Fruit fly (Drosophila melanogaster): ENCODE data around the gene kirre.

Gene kirre

dm6 chrX:2947545-2948072 lies 207.4 kb downstream of the kirre start, which contains the start of gene CG3603:
Gene CG3603 (plus strand): TSS chrX:2948034.
- TF ChIP-seq CG10631 (GFP tag; optimal IDR thresholded peaks at IDR 0.05) (no peak), CG15336 (GFP tag; IDR thresholded peaks at IDR 0.05) (peak; percentile 55; the same call in 1 of the 2 replicates), Blimp-1 (GFP tag; optimal IDR thresholded peaks at IDR 0.05) (peak; percentile 57), CG3032 (tag; optimal IDR thresholded peaks at IDR 0.05) (peak; percentile 53), CG6792 (GFP tag; optimal IDR thresholded peaks at IDR 0.05) (no peak), acj6 (GFP tag; optimal IDR thresholded peaks at IDR 0.05) (peak; percentile 27), CG1621 (tag; optimal IDR thresholded peaks at IDR 0.05) (peak; percentile 57), CG8319 (GFP tag; optimal IDR thresholded peaks at IDR 0.05) (peak; percentile 72), Hr38 (GFP tag; optimal IDR thresholded peaks at IDR 0.05) (no peak), CG6854 (GFP tag; optimal IDR thresholded peaks at IDR 0.05) (peak; percentile 93), CG11294 (GFP tag; IDR thresholded peaks at IDR 0.05) (no peak), CG6808 (GFP tag; optimal IDR thresholded peaks at IDR 0.05) (peak; percentile 81), Gug (GFP tag; IDR thresholded peaks at IDR 0.05) (no peak), cyc (GFP tag; optimal IDR thresholded peaks at IDR 0.05) (peak; percentile 35), CG6163 (GFP tag; IDR thresholded peaks at IDR 0.05) (peak; percentile 73; the same call in 2 of the 3 replicates), CG4318 (GFP tag; optimal IDR thresholded peaks at IDR 0.05) (no peak), Eip78C (GFP tag) (peak; percentile 85), dac (GFP tag; optimal IDR thresholded peaks at IDR 0.05) (peak; percentile 48), fd59A (GFP tag; optimal IDR thresholded peaks at IDR 0.05) (peak; percentile 3), fkh (GFP tag; optimal IDR thresholded peaks at IDR 0.05) (no peak), CG11902 (GFP tag; optimal IDR thresholded peaks at IDR 0.05) (no peak), OdsH (GFP tag; optimal IDR thresholded peaks at IDR 0.05) (peak; percentile 45), CG34406 (GFP tag; optimal IDR thresholded peaks at IDR 0.05) (peak; percentile 63), spab (GFP tag; optimal IDR thresholded peaks at IDR 0.05) (peak; percentile 77), Sox15 (GFP tag; optimal IDR thresholded peaks at IDR 0.05) (no peak), Ets21C (GFP tag; optimal IDR thresholded peaks at IDR 0.05) (no peak), Ets96B (tag; optimal IDR thresholded peaks at IDR 0.05) (peak; percentile 55), eg (GFP tag; IDR thresholded peaks at IDR 0.05) (peak; percentile 79; the same call in 2 of the 3 replicates), CG8632 (GFP tag; optimal IDR thresholded peaks at IDR 0.05) (peak; percentile 46), salr (GFP tag; optimal IDR thresholded peaks at IDR 0.05) (peak; percentile 51 to 62), Eip93F (GFP tag; optimal IDR thresholded peaks at IDR 0.05) (peak; percentile 72), CG16779 (tag; optimal IDR thresholded peaks at IDR 0.05) (peak; percentile 85), Met (GFP tag; optimal IDR thresholded peaks at IDR 0.05) (peak; percentile 71), topi (GFP tag; optimal IDR thresholded peaks at IDR 0.05) (peak; percentile 60), CG7368 (GFP tag; optimal IDR thresholded peaks at IDR 0.05) (peak; percentile 71), Eip75B (GFP tag; optimal IDR thresholded peaks at IDR 0.05) (peak; percentile 53), esn (GFP tag; optimal IDR thresholded peaks at IDR 0.05) (peak; percentile 48), lz (GFP tag; optimal IDR thresholded peaks at IDR 0.05) (peak; percentile 53), Hr4 (GFP tag; optimal IDR thresholded peaks at IDR 0.05) (peak; percentile 68), dsx (GFP tag; optimal IDR thresholded peaks at IDR 0.05; ENCODE audit: poor library complexity, severe bottlenecking) (peak; percentile 13), CG9139 (GFP tag; optimal IDR thresholded peaks at IDR 0.05) (peak; percentile 93), CG32006 (GFP tag; optimal IDR thresholded peaks at IDR 0.05) (peak; percentile 57), Smox (GFP tag; optimal IDR thresholded peaks at IDR 0.05) (peak; percentile 50), ss (GFP tag; optimal IDR thresholded peaks at IDR 0.05) (peak; percentile 76 to 85), vri (GFP tag; optimal IDR thresholded peaks at IDR 0.05) (peak; percentile 44), CG11762 (GFP tag; optimal IDR thresholded peaks at IDR 0.05; ENCODE audit: insufficient read depth) (peak; percentile 70), Hr39 (GFP tag; optimal IDR thresholded peaks at IDR 0.05) (peak; percentile 17), CG10669 (GFP tag; optimal IDR thresholded peaks at IDR 0.05) (peak; percentile 75), svp (GFP tag) (peak; percentile 78), CG31627 (GFP tag; optimal IDR thresholded peaks at IDR 0.05) (peak; percentile 20), Lpt (GFP tag; optimal IDR thresholded peaks at IDR 0.05) (peak; percentile 63)

All from whole organism, prepupa.